Fruit fly (Drosophila melanogaster) whole organism, embryonic: Measurements from ENCODE around the gene GramD1B.

ENCODE experiments used
- Ada2b ChIP-seq: fragments of 200-800 bp; sonication (Bioruptor generic); IDR thresholded peaks from 2 replicates; pipeline ENCODE4 v1.3.6; 2022; ENCODE audit warnings: missing biosample characterization, missing genetic modification characterization
- B-H1 ChIP-seq: fragments of 200-800 bp; sonication (Bioruptor generic); IDR thresholded peaks from 3 replicates; pipeline ENCODE4 v1.3.6; 2022; ENCODE audit warnings: missing biosample characterization, missing genetic modification characterization
- C15 ChIP-seq: fragments of 200-800 bp; sonication (Bioruptor generic); IDR thresholded peaks from 3 replicates; pipeline ENCODE4 v1.3.6; 2022; ENCODE audit warnings: missing biosample characterization, missing genetic modification characterization
- CG10959 ChIP-seq: fragments of 200-800 bp; sonication (Bioruptor generic); IDR thresholded peaks from 2 replicates; pipeline ENCODE4 v1.3.6; 2022; ENCODE audit warnings: missing biosample characterization, missing genetic modification characterization
- CG12071 ChIP-seq: fragments of 200-800 bp; sonication (Bioruptor generic); optimal IDR thresholded peaks from 3 replicates; lab custom pipeline; 2018; ENCODE audit warnings: missing biosample characterization, mild to moderate bottlenecking, missing genetic modification characterization
- CG1233 ChIP-seq: fragments of 200-800 bp; sonication (Bioruptor generic); optimal IDR thresholded peaks from 4 replicates; lab custom pipeline; 2018; ENCODE audit warnings: missing biosample characterization, mild to moderate bottlenecking, missing genetic modification characterization
- CG13287 ChIP-seq: fragments of 200-800 bp; sonication (Bioruptor generic); IDR thresholded peaks from 2 replicates; pipeline ENCODE4 v1.3.6; 2022; ENCODE audit warnings: missing biosample characterization, missing genetic modification characterization; ENCODE audit not compliant: partially characterized antibody
- CG15601 ChIP-seq: fragments of 200-800 bp; sonication (Bioruptor generic); optimal IDR thresholded peaks from 3 replicates; lab custom pipeline; 2019; ENCODE audit warnings: missing biosample characterization, mild to moderate bottlenecking, missing genetic modification characterization, moderate library complexity
- CG3163 ChIP-seq: fragments of 200-800 bp; sonication (Bioruptor generic); optimal IDR thresholded peaks from 3 replicates; lab custom pipeline; 2016; ENCODE audit warnings: missing biosample characterization, missing genetic modification characterization
- CG3726 ChIP-seq: fragments of 200-800 bp; sonication (Bioruptor generic); IDR thresholded peaks from 3 replicates; pipeline ENCODE4, ENCODE4 v1.3.6; 2022; ENCODE audit warnings: missing biosample characterization, missing genetic modification characterization
- CG3838 ChIP-seq: fragments of 200-800 bp; sonication (Bioruptor generic); optimal IDR thresholded peaks from 3 replicates; lab custom pipeline; 2016; ENCODE audit warnings: missing biosample characterization, missing genetic modification characterization
- CG4424 ChIP-seq: fragments of 200-800 bp; sonication (Bioruptor generic); optimal IDR thresholded peaks from 3 replicates; lab custom pipeline; 2016; ENCODE audit warnings: missing biosample characterization, missing genetic modification characterization
- CG6765 ChIP-seq: fragments of 200-800 bp; sonication (Bioruptor generic); optimal IDR thresholded peaks from 3 replicates; lab custom pipeline; 2017; ENCODE audit warnings: missing biosample characterization, mild to moderate bottlenecking, missing genetic modification characterization
- CG7745 ChIP-seq: fragments of 200-800 bp; sonication (Bioruptor generic); optimal IDR thresholded peaks from 2 replicates; lab custom pipeline; 2018; ENCODE audit warnings: missing biosample characterization, mild to moderate bottlenecking, missing genetic modification characterization, moderate library complexity
- CG7786 ChIP-seq: fragments of 200-800 bp; sonication (Bioruptor generic); optimal IDR thresholded peaks from 2 replicates; lab custom pipeline; 2016; ENCODE audit warnings: missing biosample characterization, missing genetic modification characterization
- Camta ChIP-seq: fragments of 200-800 bp; sonication (Bioruptor generic); optimal IDR thresholded peaks from 2 replicates; lab custom pipeline; 2016; ENCODE audit warnings: missing biosample characterization, missing genetic modification characterization
- Drgx ChIP-seq: fragments of 200-800 bp; sonication (Bioruptor generic); IDR thresholded peaks from 2 replicates; pipeline ENCODE4 v1.3.6; 2022; ENCODE audit warnings: missing biosample characterization, missing genetic modification characterization
- HHEX ChIP-seq: fragments of 200-800 bp; sonication (Bioruptor generic); optimal IDR thresholded peaks from 3 replicates; lab custom pipeline; 2017; ENCODE audit warnings: missing biosample characterization, mild to moderate bottlenecking, missing genetic modification characterization, missing genetic modification reagents
- Hr3 ChIP-seq: fragments of 200-800 bp; sonication (Bioruptor generic); optimal IDR thresholded peaks from 3 replicates; lab custom pipeline; 2016; ENCODE audit warnings: missing biosample characterization, missing genetic modification characterization
- MTF-1 ChIP-seq: fragments of 200-800 bp; sonication (Bioruptor generic); optimal IDR thresholded peaks from 2 replicates; lab custom pipeline; 2018; ENCODE audit warnings: missing biosample characterization, mild to moderate bottlenecking, missing genetic modification characterization, borderline replicate concordance
- Med ChIP-seq: fragments of 200-800 bp; sonication (Bioruptor generic); peaks from one replicate; lab custom pipeline; 2016; ENCODE audit warnings: missing biosample characterization, missing genetic modification characterization, mild to moderate bottlenecking, inconsistent platforms, moderate library complexity
- Mes4 ChIP-seq: fragments of 200-800 bp; sonication (Bioruptor generic); optimal IDR thresholded peaks from 2 replicates; lab custom pipeline; 2016; ENCODE audit warnings: missing biosample characterization, missing genetic modification characterization
- Nf-YC ChIP-seq: fragments of 200-800 bp; optimal IDR thresholded peaks from 3 replicates; lab custom pipeline; 2019; ENCODE audit warnings: missing biosample characterization, mild to moderate bottlenecking, missing genetic modification characterization, moderate library complexity
- Sox100B ChIP-seq: fragments of 200-800 bp; sonication (Bioruptor generic); optimal IDR thresholded peaks from 3 replicates; lab custom pipeline; 2018; ENCODE audit warnings: missing biosample characterization, mild to moderate bottlenecking, missing genetic modification characterization
- Spps ChIP-seq: fragments of 200-800 bp; sonication (Bioruptor generic); optimal IDR thresholded peaks from 2 replicates; lab custom pipeline; 2018; ENCODE audit warnings: missing biosample characterization, mild to moderate bottlenecking, missing genetic modification characterization
- Sry-δ ChIP-seq: fragments of 200-800 bp; sonication (Bioruptor generic); optimal IDR thresholded peaks from 2 replicates; lab custom pipeline; 2016; ENCODE audit warnings: missing biosample characterization, missing genetic modification characterization
- Usf ChIP-seq: fragments of 200-800 bp; sonication (Bioruptor generic); optimal IDR thresholded peaks from 2 replicates; lab custom pipeline; 2017; ENCODE audit warnings: missing genotype, missing biosample characterization, missing genetic modification characterization
- Vsx1 ChIP-seq: fragments of 200-800 bp; sonication (Bioruptor generic); optimal IDR thresholded peaks from 2 replicates; lab custom pipeline; 2017; ENCODE audit warnings: missing biosample characterization, mild to moderate bottlenecking, missing genetic modification characterization, missing genetic modification reagents
- ato ChIP-seq: fragments of 200-800 bp; sonication (Bioruptor generic); IDR thresholded peaks from 2 replicates; pipeline ENCODE4 v1.3.6; 2022; ENCODE audit warnings: missing biosample characterization, missing genetic modification characterization; ENCODE audit not compliant: partially characterized antibody
- bowl ChIP-seq: fragments of 200-800 bp; sonication (Bioruptor generic); IDR thresholded peaks from 2 replicates; pipeline ENCODE4 v1.3.6; 2022; ENCODE audit warnings: missing biosample characterization, missing genetic modification characterization
- cad ChIP-seq: fragments of >200 bp; optimal IDR thresholded peaks from 2 replicates; lab custom pipeline; 2017; ENCODE audit warnings: missing biosample characterization, missing genetic modification characterization
- dysf ChIP-seq: fragments of 200-800 bp; sonication (Bioruptor generic); IDR thresholded peaks from 3 replicates; pipeline ENCODE4 v1.3.6; 2022; ENCODE audit warnings: missing biosample characterization, missing genetic modification characterization
- en ChIP-seq: fragments of 200-800 bp; sonication (Bioruptor generic); optimal IDR thresholded peaks from 2 replicates; lab custom pipeline; 2016; ENCODE audit warnings: missing biosample characterization, missing genetic modification characterization
- eyg ChIP-seq: fragments of 200-800 bp; sonication (Bioruptor generic); optimal IDR thresholded peaks from 3 replicates; lab custom pipeline; 2016; ENCODE audit warnings: missing biosample characterization, missing genetic modification characterization
- gro ChIP-seq: fragments of 200-800 bp; sonication (Bioruptor generic); optimal IDR thresholded peaks from 2 replicates; lab custom pipeline; 2016; ENCODE audit warnings: missing biosample characterization, missing genetic modification characterization
- mirr ChIP-seq: fragments of 200-800 bp; sonication (Bioruptor generic); optimal IDR thresholded peaks from 3 replicates; lab custom pipeline; 2018; ENCODE audit warnings: missing biosample characterization, mild to moderate bottlenecking, missing genetic modification characterization
- nmo ChIP-seq: fragments of 200-800 bp; sonication (Bioruptor generic); optimal IDR thresholded peaks from 2 replicates; lab custom pipeline; 2018; ENCODE audit warnings: missing biosample characterization, mild to moderate bottlenecking, missing genetic modification characterization, moderate library complexity
- oc ChIP-seq: fragments of 200-800 bp; sonication (Bioruptor generic); optimal IDR thresholded peaks from 2 replicates; lab custom pipeline; 2018; ENCODE audit warnings: missing biosample characterization, mild to moderate bottlenecking, missing genetic modification characterization, moderate library complexity
- pita ChIP-seq: fragments of 200-800 bp; sonication (Bioruptor generic); optimal IDR thresholded peaks from 2 replicates; lab custom pipeline; 2017; ENCODE audit warnings: missing biosample characterization, mild to moderate bottlenecking, missing genetic modification characterization
- sd ChIP-seq: fragments of 200-800 bp; sonication (Bioruptor generic); optimal IDR thresholded peaks from 3 replicates; lab custom pipeline; 2018; ENCODE audit warnings: missing biosample characterization, mild to moderate bottlenecking, missing genetic modification characterization, moderate library complexity
- sim ChIP-seq: fragments of 200-800 bp; sonication (Bioruptor generic); IDR thresholded peaks from 2 replicates; pipeline ENCODE4 v1.3.6; 2022; ENCODE audit warnings: missing biosample characterization, missing genetic modification characterization
- slbo ChIP-seq: fragments of 200-800 bp; sonication (Bioruptor generic); IDR thresholded peaks from 2 replicates; pipeline ENCODE4 v1.3.6; 2022; ENCODE audit warnings: missing biosample characterization, missing genetic modification characterization
- slp2 ChIP-seq: fragments of 200-800 bp; sonication (Bioruptor generic); optimal IDR thresholded peaks from 2 replicates; lab custom pipeline; 2016; ENCODE audit warnings: missing biosample characterization, missing genetic modification characterization
- sug ChIP-seq: fragments of 200-800 bp; optimal IDR thresholded peaks from 2 replicates; lab custom pipeline; 2019; ENCODE audit warnings: missing biosample characterization, mild to moderate bottlenecking, missing genetic modification characterization, moderate library complexity
- trem ChIP-seq: fragments of 200-800 bp; optimal IDR thresholded peaks from 3 replicates; lab custom pipeline; 2019; ENCODE audit warnings: missing biosample characterization, mild to moderate bottlenecking, missing genetic modification characterization, moderate library complexity
- trh ChIP-seq: fragments of 200-800 bp; sonication (Bioruptor generic); optimal IDR thresholded peaks from 2 replicates; lab custom pipeline; 2016; ENCODE audit warnings: missing biosample characterization, missing genetic modification characterization
- usp ChIP-seq: fragments of >200 bp; optimal IDR thresholded peaks from 2 replicates; lab custom pipeline; 2017; ENCODE audit warnings: missing biosample characterization, missing genetic modification characterization
- vvl ChIP-seq: fragments of 200-800 bp; sonication (Bioruptor generic); IDR thresholded peaks from 2 replicates; pipeline ENCODE4 v1.3.6; 2022; ENCODE audit warnings: missing biosample characterization, missing genetic modification characterization
- wek ChIP-seq: fragments of 200-800 bp; sonication (Bioruptor generic); optimal IDR thresholded peaks from 3 replicates; lab custom pipeline; 2018; ENCODE audit warnings: missing biosample characterization, mild to moderate bottlenecking, missing genetic modification characterization, moderate library complexity
- zfh1 ChIP-seq: fragments of 200-800 bp; sonication (Bioruptor generic); IDR thresholded peaks from 3 replicates; pipeline ENCODE4 v1.3.6; 2022; ENCODE audit warnings: missing biosample characterization, missing genetic modification characterization

Gene GramD1B

dm6 chr2L:3354642-3355380 lies 18.4 kb downstream of the GramD1B start, which contains the start of gene E23 (continued):
- TF ChIP-seq gro (GFP tag; lab: Kevin White, UChicago) (peak; percentile 90), Camta (GFP tag; lab: Kevin White, UChicago) (peak; percentile 96), sug (tag; lab: Kevin White, UChicago) (peak; percentile 97), Vsx1 (peak; percentile 97), C15 (peak; percentile 96), CG10959 (GFP tag; lab: Robert Waterston, UW) (peak; percentile 95), slbo (GFP tag; lab: Robert Waterston, UW) (peak; percentile 98), Usf (GFP tag; lab: Kevin White, UChicago) (peak; percentile 98), B-H1 (GFP tag; lab: Robert Waterston, UW) (peak; percentile 96), trem (tag; lab: Kevin White, UChicago) (peak; percentile 97), CG15601 (tag; lab: Kevin White, UChicago) (peak; percentile 99), CG7786 (GFP tag; lab: Kevin White, UChicago) (peak; percentile 94), pita (GFP tag; lab: Kevin White, UChicago) (no peak), sd (tag; lab: Kevin White, UChicago) (peak; percentile 95), CG7745 (tag; lab: Kevin White, UChicago) (peak; percentile 58), usp (GFP tag; lab: Kevin White, UChicago) (no peak), CG3726 (GFP tag; lab: Robert Waterston, UW) (peak; percentile 97), MTF-1 (peak; percentile 90), slp2 (GFP tag; lab: Kevin White, UChicago) (peak; percentile 96), bowl (GFP tag; lab: Robert Waterston, UW) (peak; percentile 94), Ada2b (peak; percentile 97), vvl (GFP tag; lab: Robert Waterston, UW) (peak; percentile 98), Spps (tag; lab: Kevin White, UChicago) (peak; percentile 98), Sox100B (peak; percentile 100), dysf (GFP tag; lab: Robert Waterston, UW) (peak; percentile 99), CG12071 (GFP tag; lab: Kevin White, UChicago) (peak; percentile 94), zfh1 (GFP tag; lab: Robert Waterston, UW) (peak; percentile 98), Sry-δ (GFP tag; lab: Kevin White, UChicago) (peak; percentile 51), mirr (GFP tag; lab: Kevin White, UChicago) (peak; percentile 90), oc (peak; percentile 99), sim (GFP tag; lab: Robert Waterston, UW) (peak; percentile 95), trh (GFP tag; lab: Kevin White, UChicago) (peak; percentile 98), Drgx (peak; percentile 98), Nf-YC (tag; lab: Kevin White, UChicago) (peak; percentile 93), cad (GFP tag; lab: Kevin White, UChicago) (no peak), eyg (GFP tag; lab: Kevin White, UChicago) (peak; percentile 86), CG3163 (GFP tag; lab: Kevin White, UChicago) (peak; percentile 82), nmo (GFP tag; lab: Kevin White, UChicago) (peak; percentile 100), Med (peak; percentile 98), Hr3 (GFP tag; lab: Kevin White, UChicago) (peak; percentile 99), Mes4 (GFP tag; lab: Kevin White, UChicago) (peak; percentile 91), CG4424 (GFP tag; lab: Kevin White, UChicago) (peak; percentile 99), CG13287 (GFP tag; lab: Robert Waterston, UW) (peak; percentile 70), en (peak; percentile 76), ato (GFP tag; lab: Robert Waterston, UW) (peak; percentile 61; the same call in 1 of the 2 replicates), HHEX (GFP tag; lab: Kevin White, UChicago) (peak; percentile 99), CG1233 (GFP tag; lab: Kevin White, UChicago) (peak; percentile 98), CG6765 (GFP tag; lab: Kevin White, UChicago) (peak; percentile 96), wek (GFP tag; lab: Kevin White, UChicago) (peak; percentile 80), CG3838 (GFP tag; lab: Kevin White, UChicago) (peak; percentile 95)
